Worm (Caenorhabditis elegans) whole organism, young adult: ENCODE measurements around the gene Y53G8AR.1.

ENCODE experiments used
- dox-1 ChIP-seq: fragments of 200-800 bp; sonication (Bioruptor generic); IDR thresholded peaks from 2 replicates; pipeline ENCODE4 v1.3.6; 2022; ENCODE audit warnings: missing genetic modification reagents, missing genetic modification characterization, missing compliant biosample characterization
- dpff-1 ChIP-seq: sonication (generic microtip); optimal IDR thresholded peaks from 2 replicates; lab custom pipeline; 2017; ENCODE audit warnings: mild to moderate bottlenecking, missing genetic modification characterization, missing compliant biosample characterization
- pha-4 ChIP-seq: fragments of 150-350 bp; sonication (generic microtip); optimal IDR thresholded peaks from 2 replicates; lab custom pipeline; 2014; ENCODE audit warnings: missing biosample characterization, missing genetic modification reagents, missing genetic modification characterization
- sea-2 ChIP-seq: fragments of 200-800 bp; sonication (Bioruptor generic); IDR thresholded peaks from 2 replicates; pipeline ENCODE4 v1.3.6; 2022; ENCODE audit warnings: missing genetic modification characterization, missing compliant biosample characterization
- ztf-25 ChIP-seq: fragments of 200-800 bp; sonication (Bioruptor generic); IDR thresholded peaks from 2 replicates; pipeline ENCODE4 v1.3.6; 2022; ENCODE audit warnings: missing genetic modification reagents, missing genetic modification characterization, missing compliant biosample characterization

DNA sequence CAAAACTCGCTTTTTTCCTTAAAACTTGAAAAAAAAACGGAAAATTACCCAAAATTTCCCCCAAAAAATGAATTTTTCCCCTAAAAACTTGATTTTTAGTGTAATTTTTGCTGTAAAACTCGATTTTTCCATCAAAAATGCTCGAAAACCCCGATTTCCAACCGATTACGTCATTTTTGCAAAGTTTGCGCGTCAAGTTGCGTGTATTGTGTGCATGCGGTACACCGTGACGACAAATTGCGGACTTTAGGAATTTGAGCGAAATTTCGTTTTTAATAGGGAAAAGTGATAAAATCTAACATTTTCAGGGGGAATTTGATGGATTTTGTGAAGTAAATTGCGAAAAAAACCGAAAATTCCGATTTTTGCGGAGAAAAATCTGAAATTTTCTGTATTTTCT is 8.9 kb upstream of the Y53G8AR.1 start:
- no peak for TF ChIP-seq pha-4 (tag; lab: Kevin White, UChicago)
- no peak for TF ChIP-seq ztf-25 (GFP tag; lab: Robert Waterston, UW)
- TF ChIP-seq dpff-1 (tag; lab: Kevin White, UChicago), result no peak
- no peak for TF ChIP-seq sea-2 (GFP tag; lab: Robert Waterston, UW)
- TF ChIP-seq dox-1 (GFP tag; lab: Robert Waterston, UW), result no peak; the same call in 1 of the 2 replicates
